Worm (Caenorhabditis elegans): ENCODE data around the gene R13D11.4.

DNA sequence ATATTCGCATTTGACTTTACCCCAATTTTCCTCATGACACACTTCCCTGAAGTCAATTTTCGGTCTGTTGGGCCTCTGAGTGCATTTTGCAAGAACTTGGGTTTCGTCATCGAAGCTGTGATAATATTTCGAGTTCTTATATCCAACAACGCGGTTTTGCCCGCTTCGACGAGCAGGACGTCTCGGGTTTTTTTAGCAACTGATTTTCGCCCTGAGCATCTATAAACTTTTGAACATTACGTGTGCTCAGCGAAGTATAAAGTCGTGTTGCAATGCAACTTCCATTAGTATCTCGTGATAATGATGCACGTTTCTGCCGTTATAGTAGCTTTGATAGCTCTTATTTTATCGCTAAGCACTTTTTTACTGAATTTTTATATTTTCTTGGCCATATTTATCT is 30.6 kb upstream of the R13D11.4 start, which contains the start of gene srbc-60:
- no peak for TF ChIP-seq ztf-29 (GFP tag; IDR thresholded peaks at IDR 0.05)
- no peak for TF ChIP-seq cog-1 (tag; optimal IDR thresholded peaks at IDR 0.05)
- no peak for TF ChIP-seq tab-1 (GFP tag; IDR thresholded peaks at IDR 0.05)
- TF ChIP-seq flt-1 (GFP tag; IDR thresholded peaks at IDR 0.05): no peak
- no peak for TF ChIP-seq klf-2 (GFP tag; conservative IDR thresholded peaks at IDR 0.05)
- no peak for TF ChIP-seq ref-1 (GFP tag; conservative IDR thresholded peaks at IDR 0.05)
- no peak for TF ChIP-seq med-1 (GFP tag; optimal IDR thresholded peaks at IDR 0.05; ENCODE audit: insufficient read depth)
- no peak for TF ChIP-seq ztf-23 (GFP tag; IDR thresholded peaks at IDR 0.05)
- TF ChIP-seq T22C8.4 (GFP tag; IDR thresholded peaks at IDR 0.05): no peak

Data from whole organism, midembryonic.